Worm (Caenorhabditis elegans) whole organism, young adult: ENCODE data around the gene srz-1.

ENCODE experiments used
- B0261.1 ChIP-seq: sonication (generic microtip); optimal IDR thresholded peaks from 2 replicates; lab custom pipeline; 2016; ENCODE audit warnings: mild to moderate bottlenecking, missing genetic modification characterization, moderate library complexity, missing compliant biosample characterization
- C06A6.2 ChIP-seq: fragments of 200-800 bp; sonication (Bioruptor generic); conservative IDR thresholded peaks from 2 replicates; pipeline ENCODE4 v1.3.6; 2022; ENCODE audit warnings: missing genetic modification characterization, missing compliant biosample characterization
- D2030.7 ChIP-seq: fragments of 200-800 bp; sonication (Bioruptor generic); IDR thresholded peaks from 2 replicates; pipeline ENCODE4 v1.3.6; 2022; ENCODE audit warnings: missing genetic modification reagents, missing genetic modification characterization, missing compliant biosample characterization
- F22D6.2 ChIP-seq: sonication (generic microtip); optimal IDR thresholded peaks from 2 replicates; lab custom pipeline; 2016; ENCODE audit warnings: mild to moderate bottlenecking, missing genetic modification characterization, missing compliant biosample characterization
- F23B12.7 ChIP-seq: sonication (generic microtip); optimal IDR thresholded peaks from 2 replicates; lab custom pipeline; 2017; ENCODE audit warnings: missing genetic modification characterization, mild to moderate bottlenecking, missing compliant biosample characterization, antibody characterized with exemption, moderate library complexity; ENCODE audit not compliant: insufficient read depth
- F39B2.1 ChIP-seq: fragments of 200-800 bp; sonication (Bioruptor generic); IDR thresholded peaks from 2 replicates; pipeline ENCODE4 v1.3.6; 2022; ENCODE audit warnings: missing genetic modification reagents, missing genetic modification characterization, missing compliant biosample characterization
- F57A8.1 ChIP-seq: fragments of 200-800 bp; sonication (Bioruptor generic); optimal IDR thresholded peaks from 2 replicates; lab custom pipeline; 2018; ENCODE audit warnings: mild to moderate bottlenecking, missing genetic modification characterization, moderate library complexity, missing compliant biosample characterization
- K12H6.12 ChIP-seq: fragments of 200-800 bp; sonication (Bioruptor generic); optimal IDR thresholded peaks from 2 replicates; lab custom pipeline; 2018; ENCODE audit warnings: mild to moderate bottlenecking, missing genetic modification characterization, missing compliant biosample characterization
- T07F8.4 ChIP-seq: sonication (generic microtip); optimal IDR thresholded peaks from 2 replicates; lab custom pipeline; 2016; ENCODE audit warnings: mild to moderate bottlenecking, missing genetic modification characterization, moderate library complexity, missing compliant biosample characterization
- Y56A3A.18 ChIP-seq: fragments of 200-800 bp; sonication (Bioruptor generic); IDR thresholded peaks from 2 replicates; pipeline ENCODE4 v1.3.6; 2022; ENCODE audit warnings: missing genetic modification reagents, missing genetic modification characterization, missing compliant biosample characterization
- ama-1 ChIP-seq, 3 experiments: fragments of 150-350 bp in 1 of 3; sonication (generic microtip) in 2 of 3; optimal IDR thresholded peaks; 2 replicates each; lab custom pipeline; 2014 to 2018; ENCODE audit warnings: missing biosample characterization in 2 of 3, missing genetic modification characterization in 2 of 3, missing genetic modification reagents in 2 of 3
- aptf-2 ChIP-seq: fragments of 200-800 bp; sonication (Bioruptor generic); conservative IDR thresholded peaks from 2 replicates; pipeline ENCODE4 v1.3.6; 2022; ENCODE audit warnings: missing genetic modification reagents, missing genetic modification characterization, missing compliant biosample characterization
- attf-5 ChIP-seq: fragments of 200-800 bp; sonication (Bioruptor generic); optimal IDR thresholded peaks from 2 replicates; lab custom pipeline; 2018; ENCODE audit warnings: mild to moderate bottlenecking, missing genetic modification characterization, missing compliant biosample characterization
- cebp-2 ChIP-seq: fragments of 200-800 bp; sonication (Bioruptor generic); IDR thresholded peaks from 2 replicates; pipeline ENCODE4 v1.3.6; 2022; ENCODE audit warnings: missing genetic modification characterization, missing compliant biosample characterization
- die-1 ChIP-seq: sonication (generic microtip); optimal IDR thresholded peaks from 2 replicates; lab custom pipeline; 2016; ENCODE audit warnings: missing genotype, mild to moderate bottlenecking, missing genetic modification characterization, missing compliant biosample characterization
- egrh-3 ChIP-seq: fragments of 200-800 bp; sonication (Bioruptor generic); IDR thresholded peaks from 2 replicates; pipeline ENCODE4 v1.3.6; 2022; ENCODE audit warnings: missing genetic modification reagents, missing genetic modification characterization, missing compliant biosample characterization
- ets-4 ChIP-seq: fragments of 200-800 bp; sonication (Bioruptor generic); optimal IDR thresholded peaks from 2 replicates; lab custom pipeline; 2018; ENCODE audit warnings: mild to moderate bottlenecking, missing genetic modification characterization, missing compliant biosample characterization
- him-1 ChIP-seq: sonication (generic microtip); optimal IDR thresholded peaks from 2 replicates; lab custom pipeline; 2016; ENCODE audit warnings: missing genotype, missing genetic modification reagents, missing genetic modification characterization, missing compliant biosample characterization
- lag-1 ChIP-seq: fragments of 200-800 bp; sonication (Bioruptor generic); IDR thresholded peaks from 2 replicates; pipeline ENCODE4 v1.3.6; 2022; ENCODE audit warnings: missing genetic modification reagents, missing genetic modification characterization, missing compliant biosample characterization
- let-607 ChIP-seq, 2 experiments: fragments of 200-800 bp in 1 of 2; sonication (Bioruptor generic) in 1 of 2; sonication (generic microtip) in 1 of 2; optimal IDR thresholded peaks; 2 replicates each; lab custom pipeline; 2016 to 2018; ENCODE audit warnings: mild to moderate bottlenecking in 2 of 2, missing compliant biosample characterization in 2 of 2, missing genetic modification characterization in 2 of 2, moderate library complexity in 2 of 2, missing genotype in 1 of 2
- lin-35 ChIP-seq, 3 experiments: fragments of 150-350 bp in 2 of 3; sonication (generic microtip) in 1 of 3; optimal IDR thresholded peaks; 2 replicates each; lab custom pipeline; 2014 to 2018; ENCODE audit warnings: missing biosample characterization in 3 of 3, missing genetic modification characterization in 3 of 3, missing genetic modification reagents in 3 of 3
- lsy-27 ChIP-seq: sonication (generic microtip); optimal IDR thresholded peaks from 2 replicates; lab custom pipeline; 2017; ENCODE audit warnings: missing genetic modification characterization, mild to moderate bottlenecking, missing compliant biosample characterization, antibody characterized with exemption, missing genotype, borderline replicate concordance; ENCODE audit not compliant: insufficient read depth
- madf-6 ChIP-seq: fragments of 200-800 bp; sonication (Bioruptor generic); IDR thresholded peaks from 2 replicates; pipeline ENCODE4 v1.3.6; 2022; ENCODE audit warnings: missing genetic modification reagents, missing genetic modification characterization, missing compliant biosample characterization
- madf-8 ChIP-seq: fragments of 200-800 bp; sonication (Bioruptor generic); conservative IDR thresholded peaks from 2 replicates; pipeline ENCODE4 v1.3.6; 2022; ENCODE audit warnings: missing genetic modification reagents, missing genetic modification characterization, missing compliant biosample characterization
- mxl-1 ChIP-seq: sonication (generic microtip); optimal IDR thresholded peaks from 2 replicates; lab custom pipeline; 2016; ENCODE audit warnings: missing genetic modification characterization, missing compliant biosample characterization
- nhr-90 ChIP-seq: sonication (generic microtip); optimal IDR thresholded peaks from 2 replicates; lab custom pipeline; 2016; ENCODE audit warnings: missing genotype, mild to moderate bottlenecking, missing genetic modification characterization, missing compliant biosample characterization
- pbrm-1 ChIP-seq: fragments of 200-800 bp; sonication (Bioruptor generic); IDR thresholded peaks from 2 replicates; pipeline ENCODE4 v1.3.6; 2022; ENCODE audit warnings: missing genetic modification reagents, missing genetic modification characterization, missing compliant biosample characterization
- rpc-1 ChIP-seq, 2 experiments: fragments of 150-350 bp in 1 of 2; sonication (generic microtip) in 1 of 2; optimal IDR thresholded peaks; 2 replicates each; lab custom pipeline; 2014 to 2018; ENCODE audit warnings: missing biosample characterization in 1 of 2, missing genetic modification characterization in 1 of 2, missing genetic modification reagents in 1 of 2, missing genotype in 1 of 2
- snpc-3.4 ChIP-seq: sonication (generic microtip); optimal IDR thresholded peaks from 2 replicates; lab custom pipeline; 2017; ENCODE audit warnings: missing genetic modification characterization, mild to moderate bottlenecking, missing compliant biosample characterization, antibody characterized with exemption, moderate library complexity, missing genotype, missing genetic modification reagents
- somi-1 ChIP-seq: fragments of 200-800 bp; sonication (Bioruptor generic); optimal IDR thresholded peaks from 2 replicates; lab custom pipeline; 2018; ENCODE audit warnings: mild to moderate bottlenecking, missing genetic modification characterization, missing compliant biosample characterization
- sptf-2 ChIP-seq: fragments of 200-800 bp; sonication (Bioruptor generic); optimal IDR thresholded peaks from 2 replicates; lab custom pipeline; 2018; ENCODE audit warnings: mild to moderate bottlenecking, missing genetic modification characterization, missing compliant biosample characterization
- tbp1 ChIP-seq: fragments of 200-800 bp; sonication (Bioruptor generic); optimal IDR thresholded peaks from 2 replicates; lab custom pipeline; 2018; ENCODE audit warnings: mild to moderate bottlenecking, missing genetic modification characterization, missing compliant biosample characterization
- unc-130 ChIP-seq: sonication (generic microtip); optimal IDR thresholded peaks from 2 replicates; lab custom pipeline; 2016; ENCODE audit warnings: missing genetic modification reagents, missing genetic modification characterization, missing compliant biosample characterization
- zfh-2 ChIP-seq: fragments of 200-800 bp; sonication (Bioruptor generic); conservative IDR thresholded peaks from 2 replicates; pipeline ENCODE4 v1.3.6; 2022; ENCODE audit warnings: missing genetic modification reagents, missing genetic modification characterization, missing compliant biosample characterization
- zim-3 ChIP-seq: sonication (generic microtip); optimal IDR thresholded peaks from 2 replicates; lab custom pipeline; 2017; ENCODE audit warnings: mild to moderate bottlenecking, missing genetic modification characterization, moderate library complexity, missing compliant biosample characterization
- ztf-6 ChIP-seq: fragments of 200-800 bp; sonication (Bioruptor generic); IDR thresholded peaks from 2 replicates; pipeline ENCODE4 v1.3.6; 2022; ENCODE audit warnings: missing genetic modification reagents, missing genetic modification characterization, missing compliant biosample characterization

Gene srz-1

ce11 chrV:16687227-16687626 lies 11.6 kb downstream of the srz-1 start, which contains the start of gene srz-102:
srz-102 (plus strand) TSS chrV:16687527.
- TF ChIP-seq lag-1 (no peak), ama-1 (optimal IDR thresholded peaks at IDR 0.05; lab: Kevin White, UChicago) (no peak), ama-1 (GFP tag; optimal IDR thresholded peaks at IDR 0.05; lab: Kevin White, UChicago) (no peak), zim-3 (no peak), ztf-6 (GFP tag; lab: Robert Waterston, UW) (no peak), F39B2.1 (GFP tag; lab: Robert Waterston, UW) (no peak), rpc-1 (optimal IDR thresholded peaks at IDR 0.05; lab: Kevin White, UChicago) (no peak), rpc-1 (tag; optimal IDR thresholded peaks at IDR 0.05; lab: Kevin White, UChicago) (no peak), let-607 (tag; optimal IDR thresholded peaks at IDR 0.05; lab: Kevin White, UChicago) (no peak), madf-6 (GFP tag; lab: Robert Waterston, UW) (no peak), sptf-2 (GFP tag; lab: Kevin White, UChicago) (no peak), madf-8 (GFP tag; lab: Robert Waterston, UW) (no peak), T07F8.4 (tag; lab: Kevin White, UChicago) (no peak), Y56A3A.18 (GFP tag; lab: Robert Waterston, UW) (no peak), tbp1 (GFP tag; lab: Kevin White, UChicago) (no peak)

- TF ChIP-seq D2030.7 (GFP tag; lab: Robert Waterston, UW): no peak
- TF ChIP-seq him-1 (tag; lab: Kevin White, UChicago): no peak
- TF ChIP-seq cebp-2 (GFP tag; lab: Robert Waterston, UW): no peak
- no peak for TF ChIP-seq tbp1 (GFP tag; lab: Kevin White, UChicago)
- TF ChIP-seq B0261.1: no peak
- TF ChIP-seq C06A6.2 (GFP tag; lab: Robert Waterston, UW): no peak
- no peak for TF ChIP-seq nhr-90 (tag; lab: Kevin White, UChicago)
- peak; percentile 92 for TF ChIP-seq zfh-2 (GFP tag; lab: Robert Waterston, UW)
- no peak for TF ChIP-seq mxl-1 (tag; lab: Kevin White, UChicago)
- TF ChIP-seq rpc-1 (optimal IDR thresholded peaks at IDR 0.05; lab: Kevin White, UChicago): no peak
- TF ChIP-seq rpc-1 (tag; optimal IDR thresholded peaks at IDR 0.05; lab: Kevin White, UChicago): no peak
- peak; percentile 90; the same call in 1 of the 2 replicates for TF ChIP-seq egrh-3 (GFP tag; lab: Robert Waterston, UW)
- no peak for TF ChIP-seq pbrm-1 (GFP tag; lab: Robert Waterston, UW)
- TF ChIP-seq lin-35 (GFP tag; optimal IDR thresholded peaks at IDR 0.05; lab: Kevin White, UChicago): no peak
- no peak for TF ChIP-seq die-1 (tag; lab: Kevin White, UChicago)
- TF ChIP-seq unc-130: no peak
- TF ChIP-seq ets-4 (GFP tag; lab: Kevin White, UChicago): no peak
- TF ChIP-seq, all 124 proteins: peak for 2
These were observed 17.3 kb downstream of the srz-1 start for ce11 chrV:16692988-16693387.

- TF ChIP-seq F22D6.2 (tag; lab: Kevin White, UChicago): no peak
- TF ChIP-seq ets-4 (GFP tag; lab: Kevin White, UChicago): no peak
These were observed 18.1 kb downstream of the srz-1 start, which contains the start of gene srw-42 for ce11 chrV:16693732-16694131. srw-42 (minus strand) TSS chrV:16693832.

ce11 chrV:16694538-16694937 lies 18.9 kb downstream of the srz-1 start, which contains the start of gene srz-101:
srz-101 (plus strand) TSS chrV:16694838.
- TF ChIP-seq lsy-27 (tag; lab: Kevin White, UChicago): no peak
- TF ChIP-seq F23B12.7 (tag; lab: Kevin White, UChicago): no peak

ce11 chrV:16695499-16695898 lies 19.8 kb downstream of the srz-1 start:
- TF ChIP-seq egrh-3 (GFP tag; lab: Robert Waterston, UW): no peak
- TF ChIP-seq aptf-2 (GFP tag; lab: Robert Waterston, UW): no peak
- TF ChIP-seq attf-5: no peak
- TF ChIP-seq K12H6.12 (tag; lab: Kevin White, UChicago): no peak
- TF ChIP-seq mxl-1 (tag; lab: Kevin White, UChicago): no peak
- no peak for TF ChIP-seq somi-1 (GFP tag; lab: Kevin White, UChicago)
- no peak for TF ChIP-seq tbp1 (GFP tag; lab: Kevin White, UChicago)
- no peak for TF ChIP-seq cebp-2 (GFP tag; lab: Robert Waterston, UW)
- no peak for TF ChIP-seq snpc-3.4 (tag; lab: Kevin White, UChicago)
- no peak for TF ChIP-seq F57A8.1
